Worm (Caenorhabditis elegans): ENCODE results near the gene ZK370.4.

ZK370.4 gene

ce11 chrIII:8678371-8678770 lies 52.8 kb downstream of the ZK370.4 start (continued):
- TF ChIP-seq efl-1 (optimal IDR thresholded peaks at IDR 0.05) (peak; percentile 66 to 70), efl-1 (GFP tag; optimal IDR thresholded peaks at IDR 0.05 in 1 of 2) (peak; percentile 55 to 96), nhr-19 (GFP tag; conservative IDR thresholded peaks at IDR 0.05) (peak; percentile 76), tlp-1 (tag; optimal IDR thresholded peaks at IDR 0.05) (no peak), dpl-1 (GFP tag; optimal IDR thresholded peaks at IDR 0.05) (peak; percentile 26 to 49 (median 49)), alr-1 (tag; optimal IDR thresholded peaks at IDR 0.05; ENCODE audit: borderline replicate concordance) (no peak), mab-9 (GFP tag; IDR thresholded peaks at IDR 0.05) (no peak), tbx-2 (tag; optimal IDR thresholded peaks at IDR 0.05) (peak; percentile 61), xbp-1 (tag; optimal IDR thresholded peaks at IDR 0.05) (peak; percentile 63), C16A3.4 (tag; optimal IDR thresholded peaks at IDR 0.05) (peak; percentile 71), aly-2 (tag; optimal IDR thresholded peaks at IDR 0.05) (peak; percentile 70), hpl-2 (GFP tag; optimal IDR thresholded peaks at IDR 0.05) (no peak), pqm-1 (tag; optimal IDR thresholded peaks at IDR 0.05) (no peak), lsy-2 (tag; optimal IDR thresholded peaks at IDR 0.05) (peak; percentile 58 to 73), sup-37 (GFP tag; optimal IDR thresholded peaks at IDR 0.05) (no peak), egl-27 (tag; optimal IDR thresholded peaks at IDR 0.05) (no peak), blmp-1 (tag; optimal IDR thresholded peaks at IDR 0.05) (peak; percentile 2), zip-4 (GFP tag; optimal IDR thresholded peaks at IDR 0.05) (peak; percentile 36), unc-86 (tag; optimal IDR thresholded peaks at IDR 0.05) (peak; percentile 28), hlh-17 (GFP tag; optimal IDR thresholded peaks at IDR 0.05; ENCODE audit: borderline replicate concordance) (no peak), C04F5.9 (tag; optimal IDR thresholded peaks at IDR 0.05) (peak; percentile 8), hlh-4 (tag; optimal IDR thresholded peaks at IDR 0.05) (no peak), fos-1 (tag; optimal IDR thresholded peaks at IDR 0.05) (peak; percentile 24), nhr-71 (tag; optimal IDR thresholded peaks at IDR 0.05) (peak; percentile 79), snpc-4 (tag; optimal IDR thresholded peaks at IDR 0.05) (peak; percentile 8), unc-30 (tag; optimal IDR thresholded peaks at IDR 0.05) (no peak), nhr-20 (tag; optimal IDR thresholded peaks at IDR 0.05) (peak; percentile 68), nhr-85 (tag) (peak; percentile 80), ceh-8 (GFP tag; optimal IDR thresholded peaks at IDR 0.05) (peak; percentile 54), nhr-28 (tag; optimal IDR thresholded peaks at IDR 0.05) (no peak), nhr-84 (tag; optimal IDR thresholded peaks at IDR 0.05) (no peak), lin-13 (GFP tag; optimal IDR thresholded peaks at IDR 0.05) (peak; percentile 42)

Measured in whole organism, L1 larva.